Worm (Caenorhabditis elegans): ENCODE measurements around the gene Y48E1C.2.
A peak's percentile ranks its signal among the peaks of the same experiment; 100 is the strongest.

The Y48E1C.2 gene

ce11 chrII:13469043-13469652, 44.8 kb downstream of the Y48E1C.2 start, which contains the start of gene E01G4.3 (continued):
- TF ChIP-seq zfp-2 (tag; optimal IDR thresholded peaks at IDR 0.05) (no peak), nhr-6 (tag; optimal IDR thresholded peaks at IDR 0.05) (peak; percentile 31), lsy-2 (tag; optimal IDR thresholded peaks at IDR 0.05) (peak; percentile 14 to 34), attf-4 (tag; optimal IDR thresholded peaks at IDR 0.05) (no peak), lin-15B (tag; optimal IDR thresholded peaks at IDR 0.05) (no peak), egl-43 (GFP tag; IDR thresholded peaks at IDR 0.05) (no peak), T20F7.1 (GFP tag; optimal IDR thresholded peaks at IDR 0.05) (peak; percentile 53), ztf-7 (tag; optimal IDR thresholded peaks at IDR 0.05) (peak; percentile 76), nhr-102 (tag; optimal IDR thresholded peaks at IDR 0.05) (peak; percentile 77), pqm-1 (tag; optimal IDR thresholded peaks at IDR 0.05) (peak; percentile 38), ctbp-1 (GFP tag; IDR thresholded peaks at IDR 0.05) (peak; percentile 26; the same call in 1 of the 2 replicates), madf-5 (GFP tag; IDR thresholded peaks at IDR 0.05) (no peak), T26A8.4 (GFP tag; IDR thresholded peaks at IDR 0.05) (peak; percentile 51; the same call in 1 of the 2 replicates), ZK546.5 (tag; optimal IDR thresholded peaks at IDR 0.05) (no peak), arid-1 (GFP tag; conservative IDR thresholded peaks at IDR 0.05) (no peak), mep-1 (tag; optimal IDR thresholded peaks at IDR 0.05) (peak; percentile 76), aha-1 (tag) (peak; percentile 97), nhr-41 (GFP tag; IDR thresholded peaks at IDR 0.05) (no peak), tra-1 (GFP tag; IDR thresholded peaks at IDR 0.05) (peak; percentile 86), mxl-3 (GFP tag; optimal IDR thresholded peaks at IDR 0.05) (peak; percentile 70), Y75B8A.6 (GFP tag; IDR thresholded peaks at IDR 0.05) (no peak), daf-16 (GFP tag; optimal IDR thresholded peaks at IDR 0.05) (peak in 1 of 2 experiments; percentile 68), daf-16 (tag; optimal IDR thresholded peaks at IDR 0.05) (peak; percentile 96), F49E8.2 (tag; optimal IDR thresholded peaks at IDR 0.05; ENCODE audit: borderline replicate concordance) (no peak), Y48G9A.11 (GFP tag; IDR thresholded peaks at IDR 0.05) (no peak), F10B5.3 (tag; optimal IDR thresholded peaks at IDR 0.05) (no peak), mdl-1 (tag; optimal IDR thresholded peaks at IDR 0.05) (peak; percentile 72 to 86), saeg-2 (GFP tag; IDR thresholded peaks at IDR 0.05) (peak; percentile 68; the same call in 1 of the 2 replicates), D1046.2 (GFP tag; IDR thresholded peaks at IDR 0.05) (no peak), aly-2 (tag; optimal IDR thresholded peaks at IDR 0.05) (no peak), zip-11 (GFP tag; IDR thresholded peaks at IDR 0.05) (no peak), set-16 (GFP tag; IDR thresholded peaks at IDR 0.05) (no peak), zfp-3 (GFP tag; conservative IDR thresholded peaks at IDR 0.05) (no peak)

- no peak for TF ChIP-seq skn-1 (tag; optimal IDR thresholded peaks at IDR 0.05)
- no peak for TF ChIP-seq lin-15B (tag; optimal IDR thresholded peaks at IDR 0.05)
- no peak for TF ChIP-seq Y48G9A.11 (GFP tag; IDR thresholded peaks at IDR 0.05)
- TF ChIP-seq lin-38 (GFP tag; IDR thresholded peaks at IDR 0.05) = no peak
- TF ChIP-seq daf-16 (GFP tag; optimal IDR thresholded peaks at IDR 0.05) = peak in 1 of 2 experiments; percentile 86
- peak; percentile 85 for TF ChIP-seq daf-16 (tag; optimal IDR thresholded peaks at IDR 0.05)
- TF ChIP-seq snpc-1.2 (GFP tag; IDR thresholded peaks at IDR 0.05) = no peak
- TF ChIP-seq unc-130 (GFP tag; optimal IDR thresholded peaks at IDR 0.05) = no peak
- TF ChIP-seq T26A8.4 (GFP tag; IDR thresholded peaks at IDR 0.05) = no peak
- TF ChIP-seq T20F7.1 (GFP tag; optimal IDR thresholded peaks at IDR 0.05) = no peak
- peak; percentile 75 for TF ChIP-seq nhr-48 (tag; optimal IDR thresholded peaks at IDR 0.05)
- no peak for TF ChIP-seq dmd-9 (GFP tag; IDR thresholded peaks at IDR 0.05)
- no peak for TF ChIP-seq dpl-1 (GFP tag; optimal IDR thresholded peaks at IDR 0.05)
- TF ChIP-seq F10B5.3 (tag; optimal IDR thresholded peaks at IDR 0.05) = no peak
- no peak for TF ChIP-seq Y75B8A.6 (GFP tag; IDR thresholded peaks at IDR 0.05)
- TF ChIP-seq ZK337.2 (GFP tag; IDR thresholded peaks at IDR 0.05) = no peak
- TF ChIP-seq zip-2 (tag; optimal IDR thresholded peaks at IDR 0.05) = no peak
Observed at ce11 chrII:13470655-13471054, 46.3 kb downstream of the Y48E1C.2 start.
